Fruit fly (Drosophila melanogaster): ENCODE measurements around the gene CG6845.

- no peak for TF ChIP-seq CG12605 (GFP tag; IDR thresholded peaks at IDR 0.05)
- TF ChIP-seq D1 (tag; optimal IDR thresholded peaks at IDR 0.05), result no peak
- no peak for TF ChIP-seq Pif1B (GFP tag; optimal IDR thresholded peaks at IDR 0.05)
- no peak for TF ChIP-seq Pif1A (GFP tag; optimal IDR thresholded peaks at IDR 0.05)
- no peak for TF ChIP-seq EcR (GFP tag; optimal IDR thresholded peaks at IDR 0.05)
These were observed 8.6 kb upstream of the CG6845 start for dm6 chr3L:137596-138169.
